Fruit fly (Drosophila melanogaster): ENCODE measurements around the gene Ttc1.

Ttc1 gene

dm6 chr3R:16469501-16470263, 26.9 kb upstream of the Ttc1 start, which contains the start of the genes CG42232 and CSN5 (continued):
- TF ChIP-seq CG11456 (GFP tag; IDR thresholded peaks at IDR 0.05) (peak; percentile 69; the same call in 2 of the 3 replicates), CG6254 (GFP tag; optimal IDR thresholded peaks at IDR 0.05) (peak; percentile 21), sens-2 (GFP tag; IDR thresholded peaks at IDR 0.05) (no peak), tll (GFP tag; optimal IDR thresholded peaks at IDR 0.05) (peak in 1 of 2 experiments; percentile 28), nerfin-1 (tag; optimal IDR thresholded peaks at IDR 0.05) (peak; percentile 99), Nf-YC (tag; optimal IDR thresholded peaks at IDR 0.05) (no peak), CG8944 (GFP tag; optimal IDR thresholded peaks at IDR 0.05) (peak; percentile 29), pnt (GFP tag; optimal IDR thresholded peaks at IDR 0.05) (peak; percentile 65), sisA (GFP tag; IDR thresholded peaks at IDR 0.05) (peak; percentile 51; the same call in 1 of the 2 replicates), Blimp-1 (GFP tag; optimal IDR thresholded peaks at IDR 0.05) (no peak), CG1233 (GFP tag; optimal IDR thresholded peaks at IDR 0.05) (no peak), CG10979 (tag; optimal IDR thresholded peaks at IDR 0.05) (peak; percentile 68), CG2889 (GFP tag; IDR thresholded peaks at IDR 0.05) (no peak), CG12769 (tag; optimal IDR thresholded peaks at IDR 0.05) (no peak), CG9817 (tag; optimal IDR thresholded peaks at IDR 0.05) (peak; percentile 51), MESR4 (GFP tag; optimal IDR thresholded peaks at IDR 0.05) (peak; percentile 37), ap (GFP tag; IDR thresholded peaks at IDR 0.05) (peak; percentile 38; the same call in 1 of the 2 replicates), CG6791 (GFP tag; IDR thresholded peaks at IDR 0.05; ENCODE audit: partially characterized antibody) (peak; percentile 52; the same call in 1 of the 3 replicates), tin (GFP tag; optimal IDR thresholded peaks at IDR 0.05) (peak; percentile 48), Myb (GFP tag; optimal IDR thresholded peaks at IDR 0.05) (peak; percentile 96), CG17359 (tag; optimal IDR thresholded peaks at IDR 0.05) (no peak), CG17385 (GFP tag; optimal IDR thresholded peaks at IDR 0.05) (peak; percentile 49), danr (GFP tag; IDR thresholded peaks at IDR 0.05) (no peak), CG11093 (GFP tag; IDR thresholded peaks at IDR 0.05) (no peak), vnd (GFP tag; IDR thresholded peaks at IDR 0.05; ENCODE audit: partially characterized antibody) (no peak), Ada2b (GFP tag; IDR thresholded peaks at IDR 0.05) (peak; percentile 43; the same call in 1 of the 2 replicates), amos (GFP tag; IDR thresholded peaks at IDR 0.05; ENCODE audit: partially characterized antibody) (peak; percentile 51; the same call in 1 of the 2 replicates), CG12299 (tag; optimal IDR thresholded peaks at IDR 0.05) (peak; percentile 9), bbx (GFP tag; IDR thresholded peaks at IDR 0.05; ENCODE audit: partially characterized antibody) (peak; percentile 27; the same call in 1 of the 2 replicates), CG1647 (GFP tag; optimal IDR thresholded peaks at IDR 0.05) (peak; percentile 46), ci (GFP tag; IDR thresholded peaks at IDR 0.05) (peak; percentile 50; the same call in 2 of the 3 replicates), bab2 (GFP tag; optimal IDR thresholded peaks at IDR 0.05) (peak; percentile 69), dysf (GFP tag; IDR thresholded peaks at IDR 0.05) (0 out of 3 replicates have a peak, but pooled peaks have one; percentile 19), CG42726 (GFP tag; IDR thresholded peaks at IDR 0.05; ENCODE audit: partially characterized antibody) (no peak), Fer2 (tag; optimal IDR thresholded peaks at IDR 0.05) (peak; percentile 47), Atf6 (GFP tag; IDR thresholded peaks at IDR 0.05) (peak; percentile 38; the same call in 1 of the 2 replicates), CHES-1-like (GFP tag; optimal IDR thresholded peaks at IDR 0.05) (peak; percentile 26), Chrac-16 (GFP tag; optimal IDR thresholded peaks at IDR 0.05) (peak; percentile 71), CG17612 (GFP tag; IDR thresholded peaks at IDR 0.05) (no peak), CG11696 (GFP tag; IDR thresholded peaks at IDR 0.05) (no peak), CG2116 (GFP tag; optimal IDR thresholded peaks at IDR 0.05) (peak; percentile 67), CG6689 (GFP tag; IDR thresholded peaks at IDR 0.05) (peak; percentile 59), CG2712 (tag; optimal IDR thresholded peaks at IDR 0.05) (peak; percentile 2), CG12155 (GFP tag; optimal IDR thresholded peaks at IDR 0.05) (peak; percentile 55), CG33557 (GFP tag; optimal IDR thresholded peaks at IDR 0.05) (peak; percentile 42), Hsf (GFP tag; optimal IDR thresholded peaks at IDR 0.05) (peak; percentile 66), CG14441 (GFP tag; IDR thresholded peaks at IDR 0.05) (peak; percentile 39; the same call in 1 of the 2 replicates), CG3847 (GFP tag; IDR thresholded peaks at IDR 0.05) (peak; percentile 69)

Data from whole organism, embryonic.